Fruit fly (Drosophila melanogaster) whole organism, wandering third instar larva: ENCODE measurements around the gene hay.

Experiments
- Abd-B ChIP-seq: fragments of >200 bp; optimal IDR thresholded peaks from 2 replicates; lab custom pipeline; 2017; ENCODE audit warnings: missing biosample characterization, missing genetic modification characterization
- CG32264 ChIP-seq: fragments of 200-800 bp; sonication (Bioruptor generic); optimal IDR thresholded peaks from 2 replicates; lab custom pipeline; 2016; ENCODE audit warnings: missing biosample characterization, missing genetic modification characterization
- HLH106 ChIP-seq: fragments of 200-800 bp; optimal IDR thresholded peaks from 3 replicates; lab custom pipeline; 2019; ENCODE audit warnings: missing biosample characterization, mild to moderate bottlenecking, missing genetic modification characterization, moderate library complexity
- br ChIP-seq: fragments of 200-800 bp; sonication (Bioruptor generic); optimal IDR thresholded peaks from 2 replicates; lab custom pipeline; 2016; ENCODE audit warnings: missing biosample characterization, missing genetic modification characterization
- jim ChIP-seq: fragments of 175-275, 200-325 bp; sonication (Bioruptor generic); optimal IDR thresholded peaks from 2 replicates; lab custom pipeline; 2016; ENCODE audit warnings: missing biosample characterization, mild to moderate bottlenecking, missing genetic modification characterization

DNA sequence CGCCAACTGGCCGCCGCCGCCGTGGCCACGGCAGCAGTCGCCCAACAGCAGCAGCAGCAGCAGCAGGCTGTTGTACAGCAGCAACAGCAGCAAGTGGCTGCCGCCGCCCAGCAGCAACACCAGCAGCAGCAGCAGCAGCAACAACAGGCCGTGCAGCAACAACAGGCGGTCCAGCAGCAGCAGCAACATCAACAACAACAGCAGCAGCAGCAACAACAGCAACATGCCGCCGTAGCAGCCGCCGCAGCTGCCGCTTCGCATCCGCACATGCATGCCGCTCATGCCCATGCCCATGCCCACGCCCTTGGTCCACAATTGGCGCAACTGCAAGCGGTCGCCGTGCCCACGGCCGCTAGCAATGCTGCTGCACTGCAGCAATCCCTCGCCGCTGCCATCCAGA is 45.9 kb upstream of the hay start:
- TF ChIP-seq HLH106 (tag; lab: Kevin White, UChicago) (no peak), jim (no peak), Abd-B (no peak), br (GFP tag; lab: Kevin White, UChicago) (no peak), CG32264 (GFP tag; lab: Kevin White, UChicago) (no peak)
